Worm (Caenorhabditis elegans) whole organism, young adult: ENCODE results near the gene fbxb-91.

Experiments
- B0035.1 ChIP-seq: sonication (generic microtip); optimal IDR thresholded peaks from 2 replicates; lab custom pipeline; 2016; ENCODE audit warnings: missing genetic modification characterization, mild to moderate bottlenecking, missing compliant biosample characterization, missing genotype, missing genetic modification reagents
- D2030.7 ChIP-seq: fragments of 200-800 bp; sonication (Bioruptor generic); IDR thresholded peaks from 2 replicates; pipeline ENCODE4 v1.3.6; 2022; ENCODE audit warnings: missing genetic modification reagents, missing genetic modification characterization, missing compliant biosample characterization
- F22D6.2 ChIP-seq: sonication (generic microtip); optimal IDR thresholded peaks from 2 replicates; lab custom pipeline; 2016; ENCODE audit warnings: mild to moderate bottlenecking, missing genetic modification characterization, missing compliant biosample characterization
- F37B4.10 ChIP-seq: fragments of 200-800 bp; sonication (Bioruptor generic); IDR thresholded peaks from 2 replicates; pipeline ENCODE4 v1.3.6; 2022; ENCODE audit warnings: missing genetic modification characterization, missing compliant biosample characterization
- F39B2.1 ChIP-seq: fragments of 200-800 bp; sonication (Bioruptor generic); IDR thresholded peaks from 2 replicates; pipeline ENCODE4 v1.3.6; 2022; ENCODE audit warnings: missing genetic modification reagents, missing genetic modification characterization, missing compliant biosample characterization
- K11D2.4 ChIP-seq: fragments of 200-800 bp; sonication (Bioruptor generic); IDR thresholded peaks from 2 replicates; pipeline ENCODE4 v1.3.6; 2022; ENCODE audit warnings: missing genetic modification reagents, missing genetic modification characterization, missing compliant biosample characterization
- Y67H2A.10 ChIP-seq: fragments of 200-800 bp; sonication (Bioruptor generic); conservative IDR thresholded peaks from 2 replicates; pipeline ENCODE4 v1.3.6; 2022; ENCODE audit warnings: missing genetic modification reagents, missing genetic modification characterization, missing compliant biosample characterization
- ama-1 ChIP-seq, 3 experiments: fragments of 150-350 bp in 1 of 3; sonication (generic microtip) in 2 of 3; optimal IDR thresholded peaks; 2 replicates each; lab custom pipeline; 2014 to 2018; ENCODE audit warnings: missing biosample characterization in 2 of 3, missing genetic modification characterization in 2 of 3, missing genetic modification reagents in 2 of 3
- aptf-2 ChIP-seq: fragments of 200-800 bp; sonication (Bioruptor generic); conservative IDR thresholded peaks from 2 replicates; pipeline ENCODE4 v1.3.6; 2022; ENCODE audit warnings: missing genetic modification reagents, missing genetic modification characterization, missing compliant biosample characterization
- aptf-3 ChIP-seq: fragments of 200-800 bp; sonication (Bioruptor generic); IDR thresholded peaks from 2 replicates; pipeline ENCODE4 v1.3.6; 2022; ENCODE audit warnings: missing genetic modification characterization, missing compliant biosample characterization
- athp-1 ChIP-seq: sonication (generic microtip); optimal IDR thresholded peaks from 2 replicates; lab custom pipeline; 2017; ENCODE audit warnings: mild to moderate bottlenecking, missing genetic modification characterization, missing compliant biosample characterization
- bed-1 ChIP-seq: fragments of 200-800 bp; sonication (Bioruptor generic); IDR thresholded peaks from 2 replicates; pipeline ENCODE4 v1.3.6; 2022; ENCODE audit warnings: missing genetic modification reagents, missing genetic modification characterization, missing compliant biosample characterization
- cebp-1 ChIP-seq, 2 experiments: fragments of 200-800 bp in 1 of 2; sonication (Bioruptor generic) in 1 of 2; sonication (generic microtip) in 1 of 2; IDR thresholded peaks in 1 of 2; optimal IDR thresholded peaks in 1 of 2; 2 replicates each; pipeline versions ENCODE4 v1.3.6 to Lab custom; 2017 to 2022; ENCODE audit warnings: missing compliant biosample characterization in 2 of 2, missing genetic modification characterization in 2 of 2, mild to moderate bottlenecking in 1 of 2, missing genetic modification reagents in 1 of 2, moderate library complexity in 1 of 2
- ceh-58 ChIP-seq: fragments of 200-800 bp; sonication (Bioruptor generic); IDR thresholded peaks from 2 replicates; pipeline ENCODE4 v1.3.6; 2022; ENCODE audit warnings: missing genetic modification characterization, missing compliant biosample characterization
- ceh-79 ChIP-seq: sonication (generic microtip); optimal IDR thresholded peaks from 2 replicates; lab custom pipeline; 2017; ENCODE audit warnings: mild to moderate bottlenecking, missing genetic modification characterization, missing compliant biosample characterization
- die-1 ChIP-seq: sonication (generic microtip); optimal IDR thresholded peaks from 2 replicates; lab custom pipeline; 2016; ENCODE audit warnings: missing genotype, mild to moderate bottlenecking, missing genetic modification characterization, missing compliant biosample characterization
- gei-17 ChIP-seq: fragments of 200-800 bp; sonication (Bioruptor generic); optimal IDR thresholded peaks from 2 replicates; lab custom pipeline; 2018; ENCODE audit warnings: mild to moderate bottlenecking, missing genetic modification characterization, missing compliant biosample characterization
- hmg-1.2 ChIP-seq: fragments of 200-800 bp; sonication (Bioruptor generic); IDR thresholded peaks from 2 replicates; pipeline ENCODE4 v1.3.6; 2022; ENCODE audit warnings: missing genetic modification reagents, missing genetic modification characterization, missing compliant biosample characterization
- hmg-20 ChIP-seq: fragments of 200-800 bp; sonication (Bioruptor generic); IDR thresholded peaks from 2 replicates; pipeline ENCODE4 v1.3.6; 2022; ENCODE audit warnings: missing genetic modification reagents, missing genetic modification characterization, missing compliant biosample characterization
- hrde-1 ChIP-seq: sonication (generic microtip); optimal IDR thresholded peaks from 2 replicates; lab custom pipeline; 2016; ENCODE audit warnings: missing genetic modification characterization, mild to moderate bottlenecking, missing compliant biosample characterization, moderate library complexity, missing genotype, missing genetic modification reagents, borderline replicate concordance
- let-526 ChIP-seq: fragments of 200-800 bp; sonication (Bioruptor generic); IDR thresholded peaks from 2 replicates; pipeline ENCODE4 v1.3.6; 2022; ENCODE audit warnings: missing genetic modification reagents, missing genetic modification characterization, missing compliant biosample characterization
- lin-35 ChIP-seq, 3 experiments: fragments of 150-350 bp in 2 of 3; sonication (generic microtip) in 1 of 3; optimal IDR thresholded peaks; 2 replicates each; lab custom pipeline; 2014 to 2018; ENCODE audit warnings: missing biosample characterization in 3 of 3, missing genetic modification characterization in 3 of 3, missing genetic modification reagents in 3 of 3
- lin-54 ChIP-seq: fragments of 200-800 bp; sonication (Bioruptor generic); optimal IDR thresholded peaks from 2 replicates; lab custom pipeline; 2018; ENCODE audit warnings: mild to moderate bottlenecking, missing genetic modification characterization, missing compliant biosample characterization
- lsl-1 ChIP-seq: fragments of 200-800 bp; sonication (Bioruptor generic); optimal IDR thresholded peaks from 2 replicates; lab custom pipeline; 2018; ENCODE audit warnings: mild to moderate bottlenecking, missing genetic modification characterization, moderate library complexity, missing compliant biosample characterization
- madf-10 ChIP-seq: sonication (generic microtip); optimal IDR thresholded peaks from 2 replicates; lab custom pipeline; 2016; ENCODE audit warnings: mild to moderate bottlenecking, missing genetic modification characterization, missing compliant biosample characterization
- mes-4 ChIP-seq: sonication (generic microtip); optimal IDR thresholded peaks from 2 replicates; lab custom pipeline; 2016; ENCODE audit warnings: missing genotype, missing genetic modification characterization, missing compliant biosample characterization
- mxl-1 ChIP-seq: sonication (generic microtip); optimal IDR thresholded peaks from 2 replicates; lab custom pipeline; 2016; ENCODE audit warnings: missing genetic modification characterization, missing compliant biosample characterization
- nfya-1 ChIP-seq: sonication (generic microtip); optimal IDR thresholded peaks from 2 replicates; lab custom pipeline; 2017; ENCODE audit warnings: antibody characterized with exemption, missing compliant biosample characterization, missing genetic modification characterization, borderline replicate concordance; ENCODE audit not compliant: insufficient read depth
- nhr-120 ChIP-seq: fragments of 200-800 bp; sonication (Bioruptor generic); IDR thresholded peaks from 2 replicates; pipeline ENCODE4 v1.3.6; 2022; ENCODE audit warnings: missing genetic modification characterization, missing compliant biosample characterization
- nhr-90 ChIP-seq: sonication (generic microtip); optimal IDR thresholded peaks from 2 replicates; lab custom pipeline; 2016; ENCODE audit warnings: missing genotype, mild to moderate bottlenecking, missing genetic modification characterization, missing compliant biosample characterization
- rpc-1 ChIP-seq, 2 experiments: fragments of 150-350 bp in 1 of 2; sonication (generic microtip) in 1 of 2; optimal IDR thresholded peaks; 2 replicates each; lab custom pipeline; 2014 to 2018; ENCODE audit warnings: missing biosample characterization in 1 of 2, missing genetic modification characterization in 1 of 2, missing genetic modification reagents in 1 of 2, missing genotype in 1 of 2
- snpc-1.1 ChIP-seq: sonication (generic microtip); optimal IDR thresholded peaks from 2 replicates; lab custom pipeline; 2017; ENCODE audit warnings: missing genetic modification characterization, mild to moderate bottlenecking, missing compliant biosample characterization, antibody characterized with exemption, moderate library complexity, missing genotype, missing genetic modification reagents; ENCODE audit not compliant: insufficient read depth
- snpc-3.4 ChIP-seq: sonication (generic microtip); optimal IDR thresholded peaks from 2 replicates; lab custom pipeline; 2017; ENCODE audit warnings: missing genetic modification characterization, mild to moderate bottlenecking, missing compliant biosample characterization, antibody characterized with exemption, moderate library complexity, missing genotype, missing genetic modification reagents
- tbp1 ChIP-seq: fragments of 200-800 bp; sonication (Bioruptor generic); optimal IDR thresholded peaks from 2 replicates; lab custom pipeline; 2018; ENCODE audit warnings: mild to moderate bottlenecking, missing genetic modification characterization, missing compliant biosample characterization
- tlf-1 ChIP-seq: fragments of 200-800 bp; sonication (Bioruptor generic); optimal IDR thresholded peaks from 2 replicates; lab custom pipeline; 2018; ENCODE audit warnings: mild to moderate bottlenecking, missing genetic modification characterization, missing compliant biosample characterization
- xnd-1 ChIP-seq: sonication (generic microtip); optimal IDR thresholded peaks from 2 replicates; lab custom pipeline; 2016; ENCODE audit warnings: missing genotype, missing genetic modification reagents, missing genetic modification characterization, missing compliant biosample characterization
- ztf-26 ChIP-seq: sonication (generic microtip); optimal IDR thresholded peaks from 2 replicates; lab custom pipeline; 2017; ENCODE audit warnings: missing genetic modification characterization, missing compliant biosample characterization
- ztf-28 ChIP-seq: fragments of 200-800 bp; sonication (Bioruptor generic); IDR thresholded peaks from 2 replicates; pipeline ENCODE4 v1.3.6; 2022; ENCODE audit warnings: missing genetic modification reagents, missing genetic modification characterization, missing compliant biosample characterization

Gene fbxb-91

ce11 chrII:3757499-3757898 is 6.9 kb upstream of the fbxb-91 start, which contains the start of gene srx-111:
srx-111 (plus strand) TSS chrII:3757799.
- TF ChIP-seq lin-35 (GFP tag; optimal IDR thresholded peaks at IDR 0.05; lab: Kevin White, UChicago) (no peak), D2030.7 (GFP tag; lab: Robert Waterston, UW) (no peak), nhr-120 (no peak), aptf-3 (GFP tag; lab: Robert Waterston, UW) (no peak), tlf-1 (GFP tag; lab: Kevin White, UChicago) (no peak), snpc-1.1 (no peak), gei-17 (no peak), F37B4.10 (GFP tag; lab: Robert Waterston, UW) (no peak), cebp-1 (GFP tag; IDR thresholded peaks at IDR 0.05; lab: Robert Waterston, UW) (no peak), cebp-1 (tag; optimal IDR thresholded peaks at IDR 0.05; lab: Kevin White, UChicago) (no peak), rpc-1 (optimal IDR thresholded peaks at IDR 0.05; lab: Kevin White, UChicago) (no peak), rpc-1 (tag; optimal IDR thresholded peaks at IDR 0.05; lab: Kevin White, UChicago) (no peak), die-1 (tag; lab: Kevin White, UChicago) (no peak), xnd-1 (tag; lab: Kevin White, UChicago) (no peak), ztf-26 (tag; lab: Kevin White, UChicago) (no peak), madf-10 (no peak), mes-4 (tag; lab: Kevin White, UChicago) (no peak)
- TF ChIP-seq, all 124 proteins: peak for 0

- TF ChIP-seq ceh-58, result no peak
- no peak for TF ChIP-seq gei-17
- 0 out of 2 replicates have a peak, but pooled peaks have one; percentile 20 for TF ChIP-seq bed-1 (GFP tag; lab: Robert Waterston, UW)
- TF ChIP-seq, all 124 proteins: peak for 1
These were observed 3.0 kb upstream of the fbxb-91 start, which contains the start of gene rcd-1 for ce11 chrII:3753598-3753997. rcd-1 (plus strand) TSS chrII:3753898.

ce11 chrII:3752184-3752583 is 1.6 kb upstream of the fbxb-91 start, which contains the start of gene sdz-11:
sdz-11 (minus strand) TSS chrII:3752284.
- TF ChIP-seq hmg-20 (GFP tag; lab: Robert Waterston, UW), result no peak
- no peak for TF ChIP-seq mxl-1 (tag; lab: Kevin White, UChicago)
- no peak for TF ChIP-seq lin-35 (GFP tag; optimal IDR thresholded peaks at IDR 0.05; lab: Kevin White, UChicago)
- TF ChIP-seq let-526 (GFP tag; lab: Robert Waterston, UW), result no peak
- TF ChIP-seq lin-54 (GFP tag; lab: Kevin White, UChicago), result no peak

- TF ChIP-seq nfya-1 (tag; lab: Kevin White, UChicago) (no peak), tbp1 (GFP tag; lab: Kevin White, UChicago) (no peak), Y67H2A.10 (no peak), snpc-1.1 (no peak), F22D6.2 (tag; lab: Kevin White, UChicago) (no peak), ama-1 (optimal IDR thresholded peaks at IDR 0.05; lab: Kevin White, UChicago) (no peak), ama-1 (GFP tag; optimal IDR thresholded peaks at IDR 0.05; lab: Kevin White, UChicago) (no peak), F37B4.10 (GFP tag; lab: Robert Waterston, UW) (no peak), lsl-1 (no peak), hrde-1 (no peak), aptf-2 (no peak), nhr-90 (tag; lab: Kevin White, UChicago) (no peak), tlf-1 (GFP tag; lab: Kevin White, UChicago) (no peak), B0035.1 (tag; lab: Kevin White, UChicago) (no peak), ceh-79 (tag; lab: Kevin White, UChicago) (no peak), ztf-28 (no peak), athp-1 (tag; lab: Kevin White, UChicago) (no peak), snpc-3.4 (tag; lab: Kevin White, UChicago) (no peak), F39B2.1 (no peak), K11D2.4 (GFP tag; lab: Robert Waterston, UW) (no peak), hmg-1.2 (no peak)
These were observed 1.9 kb downstream of the fbxb-91 start, which contains the start of gene fbxb-90 for ce11 chrII:3748719-3749118. fbxb-90 (minus strand) TSS chrII:3748819.
